Fruit fly (Drosophila melanogaster) whole organism, prepupa: ENCODE results near the gene CG33483.

Experiments used
- Blimp-1 ChIP-seq: fragments of 200-800 bp; sonication (Bioruptor generic); optimal IDR thresholded peaks from 3 replicates; lab custom pipeline; 2017; ENCODE audit warnings: missing biosample characterization, missing genetic modification characterization, mild to moderate bottlenecking, moderate library complexity, missing genetic modification reagents
- CG10631 ChIP-seq: fragments of 200-800 bp; sonication (Bioruptor generic); optimal IDR thresholded peaks from 2 replicates; lab custom pipeline; 2016; ENCODE audit warnings: missing biosample characterization, missing genetic modification characterization
- CG10669 ChIP-seq: fragments of 200-800 bp; sonication (Bioruptor generic); optimal IDR thresholded peaks from 3 replicates; lab custom pipeline; 2018; ENCODE audit warnings: missing biosample characterization, mild to moderate bottlenecking, missing genetic modification characterization, moderate library complexity
- CG11294 ChIP-seq: fragments of 200-800 bp; sonication (Bioruptor generic); IDR thresholded peaks from 2 replicates; pipeline ENCODE4 v1.3.6; 2022; ENCODE audit warnings: missing biosample characterization, missing genetic modification characterization
- CG11902 ChIP-seq: fragments of 200-800 bp; sonication (Bioruptor generic); optimal IDR thresholded peaks from 3 replicates; lab custom pipeline; 2016; ENCODE audit warnings: missing biosample characterization, missing genetic modification characterization
- CG1621 ChIP-seq: fragments of 200-800 bp; sonication (Bioruptor generic); optimal IDR thresholded peaks from 3 replicates; lab custom pipeline; 2018; ENCODE audit warnings: missing biosample characterization, mild to moderate bottlenecking, missing genetic modification characterization
- CG16779 ChIP-seq: fragments of 200-800 bp; sonication (Bioruptor generic); optimal IDR thresholded peaks from 3 replicates; lab custom pipeline; 2017; ENCODE audit warnings: missing biosample characterization, mild to moderate bottlenecking, missing genetic modification characterization
- CG3032 ChIP-seq: fragments of 200-800 bp; optimal IDR thresholded peaks from 2 replicates; lab custom pipeline; 2019; ENCODE audit warnings: missing biosample characterization, mild to moderate bottlenecking, missing genetic modification characterization, moderate library complexity
- CG31627 ChIP-seq: fragments of 200-800 bp; sonication (Bioruptor generic); optimal IDR thresholded peaks from 3 replicates; lab custom pipeline; 2016; ENCODE audit warnings: missing biosample characterization, missing genetic modification characterization
- CG34406 ChIP-seq: fragments of 200-800 bp; sonication (Bioruptor generic); optimal IDR thresholded peaks from 3 replicates; lab custom pipeline; 2016; ENCODE audit warnings: missing biosample characterization, missing genetic modification characterization
- CG3919 ChIP-seq: fragments of 200-800 bp; sonication (Bioruptor generic); optimal IDR thresholded peaks from 3 replicates; lab custom pipeline; 2016; ENCODE audit warnings: missing biosample characterization, missing genetic modification characterization
- CG6163 ChIP-seq: fragments of 200-800 bp; sonication (Bioruptor generic); IDR thresholded peaks from 3 replicates; pipeline ENCODE4 v1.3.6; 2022; ENCODE audit warnings: missing biosample characterization, missing genetic modification characterization
- CG6276 ChIP-seq: fragments of 200-800 bp; sonication (Bioruptor generic); optimal IDR thresholded peaks from 2 replicates; lab custom pipeline; 2017; ENCODE audit warnings: missing biosample characterization, mild to moderate bottlenecking, missing genetic modification characterization
- CG6792 ChIP-seq: fragments of 200-800 bp; sonication (Bioruptor generic); optimal IDR thresholded peaks from 3 replicates; lab custom pipeline; 2016; ENCODE audit warnings: missing biosample characterization, missing genetic modification characterization
- CG6854 ChIP-seq: fragments of 200-800 bp; sonication (Bioruptor generic); optimal IDR thresholded peaks from 2 replicates; lab custom pipeline; 2017; ENCODE audit warnings: missing biosample characterization, mild to moderate bottlenecking, missing genetic modification characterization
- CG8119 ChIP-seq: fragments of 200-800 bp; sonication (Bioruptor generic); IDR thresholded peaks from 3 replicates; pipeline ENCODE4 v1.3.6; 2022; ENCODE audit warnings: missing biosample characterization, missing genetic modification characterization
- CG8319 ChIP-seq: fragments of 200-800 bp; sonication (Bioruptor generic); optimal IDR thresholded peaks from 3 replicates; lab custom pipeline; 2016; ENCODE audit warnings: missing biosample characterization, missing genetic modification characterization
- CG9139 ChIP-seq: fragments of 200-800 bp; sonication (Bioruptor generic); optimal IDR thresholded peaks from 3 replicates; lab custom pipeline; 2017; ENCODE audit warnings: missing biosample characterization, mild to moderate bottlenecking, missing genetic modification characterization
- Eip75B ChIP-seq: fragments of 200-800 bp; sonication (Bioruptor generic); optimal IDR thresholded peaks from 3 replicates; lab custom pipeline; 2016; ENCODE audit warnings: missing biosample characterization, missing genetic modification characterization
- Eip78C ChIP-seq: fragments of 200-800 bp; sonication (Bioruptor generic); peaks from one replicate; lab custom pipeline; 2016; ENCODE audit warnings: missing biosample characterization, missing genetic modification characterization
- Ets21C ChIP-seq: fragments of 200-800 bp; sonication (Bioruptor generic); optimal IDR thresholded peaks from 3 replicates; lab custom pipeline; 2016; ENCODE audit warnings: missing biosample characterization, missing genetic modification characterization
- Ets96B ChIP-seq: fragments of 200-800 bp; optimal IDR thresholded peaks from 2 replicates; lab custom pipeline; 2019; ENCODE audit warnings: missing biosample characterization, mild to moderate bottlenecking, missing genetic modification characterization, moderate library complexity
- Hr38 ChIP-seq: sonication (Bioruptor generic); optimal IDR thresholded peaks from 2 replicates; lab custom pipeline; 2016; ENCODE audit warnings: missing biosample characterization, missing genetic modification characterization
- Hr39 ChIP-seq: fragments of 200-800 bp; sonication (Bioruptor generic); optimal IDR thresholded peaks from 2 replicates; lab custom pipeline; 2016; ENCODE audit warnings: missing biosample characterization, missing genetic modification characterization
- Met ChIP-seq: fragments of 200-800 bp; sonication (Bioruptor generic); optimal IDR thresholded peaks from 3 replicates; lab custom pipeline; 2016; ENCODE audit warnings: missing biosample characterization, missing genetic modification characterization
- Smox ChIP-seq: fragments of 200-800 bp; sonication (Bioruptor generic); optimal IDR thresholded peaks from 3 replicates; lab custom pipeline; 2016; ENCODE audit warnings: missing biosample characterization, missing genetic modification characterization
- Sox102F ChIP-seq: fragments of 200-800 bp; sonication (Bioruptor generic); optimal IDR thresholded peaks from 2 replicates; lab custom pipeline; 2016; ENCODE audit warnings: missing biosample characterization, mild to moderate bottlenecking, missing genetic modification characterization
- Sox14 ChIP-seq: fragments of 200-800 bp; sonication (Bioruptor generic); optimal IDR thresholded peaks from 3 replicates; lab custom pipeline; 2016; ENCODE audit warnings: missing biosample characterization, missing genetic modification characterization
- Sox15 ChIP-seq: fragments of 200-800 bp; sonication (Bioruptor generic); optimal IDR thresholded peaks from 3 replicates; lab custom pipeline; 2016; ENCODE audit warnings: missing biosample characterization, missing genetic modification characterization
- achi ChIP-seq: fragments of 200-800 bp; sonication (Bioruptor generic); optimal IDR thresholded peaks from 3 replicates; lab custom pipeline; 2016; ENCODE audit warnings: missing biosample characterization, missing genetic modification characterization
- acj6 ChIP-seq: fragments of 200-800 bp; sonication (Bioruptor generic); optimal IDR thresholded peaks from 3 replicates; lab custom pipeline; 2016; ENCODE audit warnings: missing biosample characterization, missing genetic modification characterization
- cyc ChIP-seq: fragments of 200-800 bp; sonication (Bioruptor generic); optimal IDR thresholded peaks from 3 replicates; lab custom pipeline; 2016; ENCODE audit warnings: missing biosample characterization, missing genetic modification characterization
- dac ChIP-seq: fragments of 200-800 bp; sonication (Bioruptor generic); optimal IDR thresholded peaks from 2 replicates; lab custom pipeline; 2017; ENCODE audit warnings: missing biosample characterization, mild to moderate bottlenecking, missing genetic modification characterization
- dsx ChIP-seq: fragments of 200-800 bp; optimal IDR thresholded peaks from 3 replicates; lab custom pipeline; 2019; ENCODE audit warnings: missing biosample characterization, mild to moderate bottlenecking, missing genetic modification characterization, moderate library complexity; ENCODE audit not compliant: poor library complexity, severe bottlenecking
- eg ChIP-seq: fragments of 200-800 bp; sonication (Bioruptor generic); IDR thresholded peaks from 3 replicates; pipeline ENCODE4 v1.3.6; 2022; ENCODE audit warnings: missing biosample characterization, missing genetic modification characterization
- esn ChIP-seq: fragments of 200-800 bp; sonication (Bioruptor generic); optimal IDR thresholded peaks from 2 replicates; lab custom pipeline; 2016; ENCODE audit warnings: missing biosample characterization, mild to moderate bottlenecking, missing genetic modification characterization, moderate library complexity
- fd59A ChIP-seq: fragments of 200-800 bp; sonication (Bioruptor generic); optimal IDR thresholded peaks from 2 replicates; lab custom pipeline; 2017; ENCODE audit warnings: missing biosample characterization, mild to moderate bottlenecking, missing genetic modification characterization, missing genetic modification reagents
- fkh ChIP-seq: fragments of 200-800 bp; sonication (Bioruptor generic); optimal IDR thresholded peaks from 3 replicates; lab custom pipeline; 2017; ENCODE audit warnings: missing biosample characterization, mild to moderate bottlenecking, missing genetic modification characterization, moderate library complexity
- lz ChIP-seq: fragments of 200-800 bp; sonication (Bioruptor generic); optimal IDR thresholded peaks from 3 replicates; lab custom pipeline; 2016; ENCODE audit warnings: missing biosample characterization, missing genetic modification characterization
- pdm3 ChIP-seq: fragments of 200-800 bp; sonication (Bioruptor generic); optimal IDR thresholded peaks from 3 replicates; lab custom pipeline; 2016; ENCODE audit warnings: missing biosample characterization, missing genetic modification characterization
- salr ChIP-seq, 2 experiments: fragments of 200-800 bp; sonication (Bioruptor generic); optimal IDR thresholded peaks; 3 replicates each; lab custom pipeline; 2016 to 2018; ENCODE audit warnings: missing biosample characterization in 2 of 2, missing genetic modification characterization in 2 of 2, mild to moderate bottlenecking in 1 of 2
- ss ChIP-seq, 2 experiments: fragments of 200-800 bp; sonication (Bioruptor generic); optimal IDR thresholded peaks; 2 replicates in 1 of 2; 3 replicates in 1 of 2; lab custom pipeline; 2017 to 2018; ENCODE audit warnings: mild to moderate bottlenecking in 2 of 2, missing biosample characterization in 2 of 2, missing genetic modification characterization in 2 of 2, moderate library complexity in 1 of 2
- svp ChIP-seq: fragments of 200-800 bp; sonication (Bioruptor generic); peaks from one replicate; lab custom pipeline; 2016; ENCODE audit warnings: missing biosample characterization, missing genetic modification characterization
- topi ChIP-seq: fragments of 200-800 bp; sonication (Bioruptor generic); optimal IDR thresholded peaks from 3 replicates; lab custom pipeline; 2016; ENCODE audit warnings: missing biosample characterization, missing genetic modification characterization
- vri ChIP-seq: fragments of 200-800 bp; sonication (Bioruptor generic); optimal IDR thresholded peaks from 3 replicates; lab custom pipeline; 2016; ENCODE audit warnings: missing biosample characterization, mild to moderate bottlenecking, missing genetic modification characterization

The CG33483 gene

DNA sequence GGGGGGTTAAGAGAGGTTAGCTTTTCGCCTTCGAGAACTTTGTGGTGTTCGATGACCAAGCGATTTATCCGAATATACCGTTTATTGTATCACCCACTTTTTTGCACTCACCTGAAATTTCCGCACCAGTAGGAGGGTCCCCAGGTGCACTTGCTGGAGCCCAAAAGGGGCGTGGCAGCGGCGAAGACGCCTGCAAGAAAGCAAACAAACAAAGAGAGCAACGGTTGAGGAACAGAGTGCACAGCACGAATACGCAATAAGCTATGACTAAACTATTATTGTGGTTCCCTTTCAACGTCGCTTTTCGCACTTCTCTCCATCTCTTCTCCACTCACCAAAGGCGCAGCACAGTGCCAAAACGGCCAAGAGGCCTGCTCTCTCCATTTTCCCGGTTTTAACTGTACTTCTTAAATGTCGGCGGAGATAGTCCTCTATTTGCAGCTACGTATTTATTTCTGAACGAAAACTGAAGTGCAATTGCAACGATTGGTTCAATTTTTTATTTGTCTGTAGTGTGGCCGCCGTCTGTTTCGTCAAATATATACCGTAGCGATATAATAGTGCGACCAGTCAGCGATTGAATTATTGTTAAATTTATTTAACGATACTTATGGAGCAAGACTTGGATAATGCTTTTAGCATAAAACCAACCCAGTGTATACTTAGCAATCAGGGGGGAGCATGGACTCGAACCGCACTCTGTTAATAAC is 13.3 kb downstream of the CG33483 start, which contains the start of gene Sap-r:
Gene Sap-r (minus strand): TSS at position 513 of the 710 bp plus-strand sequence.
- TF ChIP-seq CG9139 (GFP tag; lab: Kevin White, UChicago) (no peak), ss (GFP tag; optimal IDR thresholded peaks at IDR 0.05; lab: Kevin White, UChicago) (peak; percentile 47 to 52), svp (GFP tag; lab: Kevin White, UChicago) (peak; percentile 61), CG1621 (tag; lab: Kevin White, UChicago) (no peak), CG11902 (GFP tag; lab: Kevin White, UChicago) (no peak), fkh (GFP tag; lab: Kevin White, UChicago) (peak; percentile 77), lz (no peak), fd59A (GFP tag; lab: Kevin White, UChicago) (no peak), Eip75B (GFP tag; lab: Kevin White, UChicago) (peak; percentile 38), esn (GFP tag; lab: Kevin White, UChicago) (peak; percentile 22), Smox (GFP tag; lab: Kevin White, UChicago) (peak; percentile 15), topi (GFP tag; lab: Kevin White, UChicago) (peak; percentile 6), vri (GFP tag; lab: Kevin White, UChicago) (peak; percentile 28), CG3919 (GFP tag; lab: Kevin White, UChicago) (peak; percentile 32), CG16779 (tag; lab: Kevin White, UChicago) (peak; percentile 22), CG6163 (GFP tag; lab: Robert Waterston, UW) (peak; percentile 38; the same call in 2 of the 3 replicates), CG10631 (GFP tag; lab: Kevin White, UChicago) (no peak), CG34406 (GFP tag; lab: Kevin White, UChicago) (no peak), CG6854 (GFP tag; lab: Kevin White, UChicago) (peak; percentile 53), Eip78C (peak; percentile 70)

DNA sequence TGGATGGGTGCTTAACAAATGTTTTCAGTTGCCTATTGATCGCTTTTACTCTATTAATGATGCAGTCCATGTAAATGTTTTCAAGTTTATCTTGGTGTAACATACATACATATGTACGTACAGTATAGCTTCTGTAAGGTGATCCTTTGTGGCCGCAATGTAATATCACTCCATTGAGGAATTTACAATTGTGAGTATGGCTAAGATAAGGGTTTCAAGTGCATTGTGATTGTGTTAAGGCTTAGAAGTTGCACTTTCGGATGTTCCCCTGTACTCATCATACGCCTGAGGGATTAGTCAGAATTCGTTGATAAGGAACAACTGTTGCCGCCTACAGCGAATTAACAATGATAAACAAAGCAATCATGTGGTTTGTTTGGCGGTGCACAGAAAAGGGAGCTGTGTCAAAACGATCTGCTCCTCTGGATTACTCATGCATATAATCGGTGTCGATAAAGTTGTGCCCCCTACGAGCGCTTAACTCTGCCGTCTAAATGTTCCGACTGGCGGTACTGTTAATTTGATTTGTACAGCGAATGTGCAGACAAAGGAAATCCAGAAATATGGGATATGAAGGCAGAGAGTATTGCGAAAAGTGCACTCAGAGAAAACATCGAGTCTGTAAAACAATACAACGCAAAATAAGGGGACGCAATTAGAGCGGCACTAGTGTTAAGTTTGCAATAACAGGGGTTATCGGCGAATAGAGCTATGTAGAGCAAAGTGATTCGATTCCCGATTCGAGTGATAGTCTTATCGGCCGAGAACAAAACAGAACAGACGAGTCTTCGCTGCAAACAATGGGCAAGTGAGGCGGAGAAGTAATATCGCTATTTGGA is 14.0 kb downstream of the CG33483 start:
- peak; percentile 71 for TF ChIP-seq CG8119 (GFP tag; lab: Robert Waterston, UW)
- TF ChIP-seq CG3032 (tag; lab: Kevin White, UChicago) = peak; percentile 73
- peak; percentile 93 for TF ChIP-seq Hr39 (GFP tag; lab: Kevin White, UChicago)
- peak; percentile 86 for TF ChIP-seq Smox (GFP tag; lab: Kevin White, UChicago)
- TF ChIP-seq Sox14 = peak; percentile 91
- TF ChIP-seq cyc (GFP tag; lab: Kevin White, UChicago) = peak; percentile 91
- peak; percentile 85 for TF ChIP-seq Ets21C (GFP tag; lab: Kevin White, UChicago)
- peak; percentile 93 for TF ChIP-seq CG31627 (GFP tag; lab: Kevin White, UChicago)
- peak; percentile 91 for TF ChIP-seq Met
- peak; percentile 83 for TF ChIP-seq achi (GFP tag; lab: Kevin White, UChicago)
- peak; percentile 86 for TF ChIP-seq CG3919 (GFP tag; lab: Kevin White, UChicago)
- TF ChIP-seq Eip75B (GFP tag; lab: Kevin White, UChicago) = peak; percentile 79
- peak; percentile 79 for TF ChIP-seq CG10631 (GFP tag; lab: Kevin White, UChicago)
- TF ChIP-seq salr (GFP tag; optimal IDR thresholded peaks at IDR 0.05; lab: Kevin White, UChicago) = peak; percentile 33 to 73
- TF ChIP-seq Sox15 = peak; percentile 81
- peak; percentile 48 for TF ChIP-seq dac (GFP tag; lab: Kevin White, UChicago)
- TF ChIP-seq Sox102F (GFP tag; lab: Kevin White, UChicago) = peak; percentile 89
- peak; percentile 89 for TF ChIP-seq lz
- peak; percentile 77 for TF ChIP-seq CG10669 (GFP tag; lab: Kevin White, UChicago)
- peak; percentile 89 for TF ChIP-seq acj6
- TF ChIP-seq eg (GFP tag; lab: Robert Waterston, UW) = peak; percentile 88
- peak; percentile 94 for TF ChIP-seq svp (GFP tag; lab: Kevin White, UChicago)
- TF ChIP-seq CG6163 (GFP tag; lab: Robert Waterston, UW) = peak; percentile 90
- peak; percentile 55 for TF ChIP-seq Blimp-1
- no peak for TF ChIP-seq Hr38 (GFP tag; lab: Kevin White, UChicago)
- TF ChIP-seq dsx = peak; percentile 53
- peak; percentile 86 for TF ChIP-seq topi (GFP tag; lab: Kevin White, UChicago)
- TF ChIP-seq CG11294 (GFP tag; lab: Robert Waterston, UW) = peak; percentile 81
- TF ChIP-seq Ets96B (tag; lab: Kevin White, UChicago) = peak; percentile 75
- TF ChIP-seq CG1621 (tag; lab: Kevin White, UChicago) = peak; percentile 68
- peak; percentile 83 for TF ChIP-seq CG6792 (GFP tag; lab: Kevin White, UChicago)
- TF ChIP-seq CG8319 (GFP tag; lab: Kevin White, UChicago) = peak; percentile 71
- peak; percentile 69 for TF ChIP-seq CG6276 (GFP tag; lab: Kevin White, UChicago)
- TF ChIP-seq CG11902 (GFP tag; lab: Kevin White, UChicago) = peak; percentile 85
- peak; percentile 84 for TF ChIP-seq pdm3
